Worm (Caenorhabditis elegans): ENCODE results near the gene snt-5.

DNA sequence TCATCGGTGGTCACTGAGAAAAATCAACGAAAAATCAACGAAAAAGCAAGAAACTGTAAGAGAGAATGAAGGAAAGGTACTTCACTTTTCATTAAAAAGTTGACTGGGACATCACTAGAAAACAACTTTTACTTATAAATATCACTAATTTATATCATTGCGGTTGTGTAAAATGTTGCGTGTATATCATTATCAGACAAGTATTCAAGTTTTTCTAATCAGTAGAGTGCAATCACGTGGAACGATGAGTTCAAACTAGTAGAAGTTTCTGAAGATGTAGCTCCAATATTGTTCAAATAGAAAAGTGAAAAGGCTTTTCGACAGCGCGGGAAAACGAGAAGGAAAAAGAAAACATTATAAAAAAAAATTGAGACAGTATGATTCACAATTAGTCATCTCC is 23.1 kb downstream of the snt-5 start:
- TF ChIP-seq mls-2 (tag; optimal IDR thresholded peaks at IDR 0.05), result no peak
- TF ChIP-seq nhr-12 (tag; optimal IDR thresholded peaks at IDR 0.05), result no peak
- no peak for TF ChIP-seq blmp-1 (tag; optimal IDR thresholded peaks at IDR 0.05)

Measured in whole organism, mixed stage, embryonic.